Worm (Caenorhabditis elegans) whole organism, L3 larva: ENCODE data around the gene ril-2.

Experiments used
- R02D3.7 ChIP-seq: fragments of 150-350 bp; optimal IDR thresholded peaks from 2 replicates; lab custom pipeline; 2014; ENCODE audit warnings: missing biosample characterization, missing genetic modification characterization
- aly-2 ChIP-seq: fragments of 150-350 bp; optimal IDR thresholded peaks from 2 replicates; lab custom pipeline; 2014; ENCODE audit warnings: missing biosample characterization, missing genetic modification characterization
- ama-1 ChIP-seq: fragments of 150-350 bp; optimal IDR thresholded peaks from 2 replicates; lab custom pipeline; 2018
- ceh-16 ChIP-seq: sonication (generic microtip); optimal IDR thresholded peaks from 2 replicates; lab custom pipeline; 2017; ENCODE audit warnings: missing biosample characterization, missing genetic modification characterization
- ceh-28 ChIP-seq: fragments of 150-350 bp; optimal IDR thresholded peaks from 2 replicates; lab custom pipeline; 2014; ENCODE audit warnings: missing biosample characterization, missing genetic modification reagents, missing genetic modification characterization
- ceh-82 ChIP-seq: fragments of 150-350 bp; optimal IDR thresholded peaks from 2 replicates; lab custom pipeline; 2014; ENCODE audit warnings: missing biosample characterization, missing genetic modification characterization
- ceh-9 ChIP-seq: sonication (generic microtip); optimal IDR thresholded peaks from 2 replicates; lab custom pipeline; 2018; ENCODE audit warnings: missing biosample characterization, missing genetic modification characterization
- daf-12 ChIP-seq: fragments of 150-350 bp; optimal IDR thresholded peaks from 2 replicates; lab custom pipeline; 2014; ENCODE audit warnings: missing biosample characterization, missing genetic modification reagents, missing genetic modification characterization
- egl-27 ChIP-seq: sonication (generic microtip); optimal IDR thresholded peaks from 4 replicates; lab custom pipeline; 2017; ENCODE audit warnings: missing biosample characterization, missing genetic modification reagents, missing genetic modification characterization
- egl-5 ChIP-seq: fragments of 150-350 bp; optimal IDR thresholded peaks from 2 replicates; lab custom pipeline; 2017; ENCODE audit warnings: missing biosample characterization, missing genetic modification reagents, missing genetic modification characterization, inconsistent platforms
- elt-1 ChIP-seq: fragments of 150-350 bp; optimal IDR thresholded peaks from 2 replicates; lab custom pipeline; 2014; ENCODE audit warnings: missing biosample characterization, missing genetic modification characterization
- elt-2 ChIP-seq: sonication (generic microtip); optimal IDR thresholded peaks from 2 replicates; lab custom pipeline; 2016; ENCODE audit warnings: missing genetic modification reagents, mild to moderate bottlenecking, missing genetic modification characterization, missing compliant biosample characterization
- eor-1 ChIP-seq, 2 experiments: fragments of 150-350 bp; optimal IDR thresholded peaks; 2 replicates each; lab custom pipeline; 2014 to 2018; ENCODE audit warnings: missing biosample characterization in 2 of 2, missing genetic modification characterization in 2 of 2
- fkh-10 ChIP-seq: sonication (generic microtip); optimal IDR thresholded peaks from 2 replicates; lab custom pipeline; 2017; ENCODE audit warnings: missing biosample characterization, missing genetic modification reagents, missing genetic modification characterization
- fos-1 ChIP-seq: fragments of 150-350 bp; optimal IDR thresholded peaks from 2 replicates; lab custom pipeline; 2014; ENCODE audit warnings: missing biosample characterization, missing genetic modification characterization
- hmg-11 ChIP-seq: sonication (generic microtip); optimal IDR thresholded peaks from 2 replicates; lab custom pipeline; 2016; ENCODE audit warnings: missing genetic modification characterization, missing compliant biosample characterization
- jun-1 ChIP-seq: fragments of 150-350 bp; optimal IDR thresholded peaks from 2 replicates; lab custom pipeline; 2014; ENCODE audit warnings: missing biosample characterization, missing genetic modification reagents, missing genetic modification characterization
- lin-15B ChIP-seq: fragments of 150-350 bp; optimal IDR thresholded peaks from 2 replicates; lab custom pipeline; 2014; ENCODE audit warnings: missing biosample characterization, missing genetic modification characterization
- lin-39 ChIP-seq: fragments of 150-350 bp; optimal IDR thresholded peaks from 2 replicates; lab custom pipeline; 2018; ENCODE audit warnings: missing biosample characterization, missing genetic modification reagents, missing genetic modification characterization
- lsy-12 ChIP-seq: sonication (generic microtip); optimal IDR thresholded peaks from 2 replicates; lab custom pipeline; 2016; ENCODE audit warnings: mild to moderate bottlenecking, missing genetic modification characterization, missing compliant biosample characterization
- mdl-1 ChIP-seq: fragments of 150-350 bp; optimal IDR thresholded peaks from 2 replicates; lab custom pipeline; 2014; ENCODE audit warnings: missing biosample characterization, missing genetic modification characterization
- nfya-1 ChIP-seq: sonication (generic microtip); optimal IDR thresholded peaks from 2 replicates; lab custom pipeline; 2017; ENCODE audit warnings: missing genetic modification characterization, mild to moderate bottlenecking, missing compliant biosample characterization, antibody characterized with exemption, moderate library complexity; ENCODE audit not compliant: insufficient read depth
- nhr-12 ChIP-seq: fragments of 150-350 bp; optimal IDR thresholded peaks from 2 replicates; lab custom pipeline; 2014; ENCODE audit warnings: missing biosample characterization, missing genetic modification characterization
- nhr-23 ChIP-seq: fragments of 150-350 bp; optimal IDR thresholded peaks from 2 replicates; lab custom pipeline; 2014; ENCODE audit warnings: missing biosample characterization, missing genetic modification reagents, missing genetic modification characterization
- nhr-25 ChIP-seq: sonication (generic microtip); optimal IDR thresholded peaks from 2 replicates; lab custom pipeline; 2017; ENCODE audit warnings: missing biosample characterization, missing genetic modification characterization
- nhr-28 ChIP-seq: fragments of 150-350 bp; optimal IDR thresholded peaks from 2 replicates; lab custom pipeline; 2014; ENCODE audit warnings: missing biosample characterization, missing genetic modification characterization
- nhr-43 ChIP-seq: sonication (generic microtip); optimal IDR thresholded peaks from 2 replicates; lab custom pipeline; 2016; ENCODE audit warnings: mild to moderate bottlenecking, missing genetic modification characterization, missing compliant biosample characterization; ENCODE audit not compliant: poor library complexity, severe bottlenecking
- nhr-67 ChIP-seq: fragments of 150-350 bp; optimal IDR thresholded peaks from 2 replicates; lab custom pipeline; 2014; ENCODE audit warnings: missing biosample characterization, missing genetic modification characterization
- nhr-76 ChIP-seq: fragments of 150-350 bp; sonication (generic microtip); optimal IDR thresholded peaks from 5 replicates; lab custom pipeline; 2014; ENCODE audit warnings: missing biosample characterization, missing genetic modification characterization
- nhr-77 ChIP-seq: fragments of 150-350 bp; optimal IDR thresholded peaks from 2 replicates; lab custom pipeline; 2014; ENCODE audit warnings: missing biosample characterization, missing genetic modification characterization
- tbx-2 ChIP-seq: sonication (generic microtip); optimal IDR thresholded peaks from 2 replicates; lab custom pipeline; 2016; ENCODE audit warnings: mild to moderate bottlenecking, missing genetic modification characterization, missing compliant biosample characterization
- ztf-11 ChIP-seq: fragments of 150-350 bp; optimal IDR thresholded peaks from 2 replicates; lab custom pipeline; 2014; ENCODE audit warnings: missing biosample characterization, missing genetic modification characterization
- ztf-4 ChIP-seq: fragments of 150-350 bp; optimal IDR thresholded peaks from 2 replicates; lab custom pipeline; 2014; ENCODE audit warnings: missing biosample characterization, missing genetic modification characterization

The ril-2 gene

ce11 chrV:12550755-12551154 lies 48.2 kb downstream of the ril-2 start:
- TF ChIP-seq aly-2 (tag; lab: Kevin White, UChicago), result no peak
- peak; percentile 59 for TF ChIP-seq nhr-23 (tag; lab: Kevin White, UChicago)
- no peak for TF ChIP-seq lin-15B (tag; lab: Kevin White, UChicago)
- no peak for TF ChIP-seq lsy-12
- peak; percentile 29 for TF ChIP-seq nhr-43 (tag; lab: Kevin White, UChicago)

- TF ChIP-seq ama-1 (lab: Kevin White, UChicago) (peak; percentile 91), nhr-23 (tag; lab: Kevin White, UChicago) (peak; percentile 80), nfya-1 (tag; lab: Kevin White, UChicago) (peak; percentile 31), ceh-82 (no peak), egl-27 (tag; lab: Kevin White, UChicago) (no peak), nhr-25 (tag; lab: Kevin White, UChicago) (peak; percentile 35), ztf-11 (tag; lab: Kevin White, UChicago) (no peak), nhr-43 (tag; lab: Kevin White, UChicago) (peak; percentile 55), nhr-28 (tag; lab: Kevin White, UChicago) (no peak), mdl-1 (tag; lab: Kevin White, UChicago) (no peak)
These were observed 48.8 kb downstream of the ril-2 start, which contains the start of gene F45D3.3 for ce11 chrV:12550036-12550626. Gene F45D3.3, minus strand, starts transcription at chrV:12550385.

- TF ChIP-seq jun-1, result no peak
- TF ChIP-seq ceh-16 (tag; lab: Kevin White, UChicago), result no peak
- TF ChIP-seq fkh-10 (GFP tag; lab: Kevin White, UChicago), result no peak
- TF ChIP-seq egl-5 (tag; lab: Kevin White, UChicago), result no peak
- no peak for TF ChIP-seq elt-1
- no peak for TF ChIP-seq lin-39
- TF ChIP-seq nhr-43 (tag; lab: Kevin White, UChicago), result peak; percentile 50
- TF ChIP-seq daf-12 (tag; lab: Kevin White, UChicago), result no peak
- no peak for TF ChIP-seq R02D3.7 (tag; lab: Kevin White, UChicago)
- TF ChIP-seq egl-27 (tag; lab: Kevin White, UChicago), result no peak
- TF ChIP-seq nhr-12, result no peak
- TF ChIP-seq hmg-11 (tag; lab: Kevin White, UChicago), result no peak
- TF ChIP-seq ceh-9 (tag; lab: Kevin White, UChicago), result no peak
- TF ChIP-seq nhr-25 (tag; lab: Kevin White, UChicago), result peak; percentile 36
- TF ChIP-seq elt-2, result no peak
- TF ChIP-seq ama-1 (lab: Kevin White, UChicago), result peak; percentile 95
- no peak for TF ChIP-seq tbx-2 (tag; lab: Kevin White, UChicago)
- no peak for TF ChIP-seq eor-1 (tag; optimal IDR thresholded peaks at IDR 0.05; lab: Kevin White, UChicago)
These were observed 49.4 kb downstream of the ril-2 start for ce11 chrV:12549604-12550003.

- TF ChIP-seq nhr-67, result no peak
- no peak for TF ChIP-seq nhr-77
- TF ChIP-seq nhr-43 (tag; lab: Kevin White, UChicago), result peak; percentile 73
- TF ChIP-seq ztf-4 (tag; lab: Kevin White, UChicago), result peak; percentile 50
- TF ChIP-seq fos-1 (tag; lab: Kevin White, UChicago), result no peak
- TF ChIP-seq nhr-12, result no peak
- TF ChIP-seq ama-1 (lab: Kevin White, UChicago), result peak; percentile 97
- TF ChIP-seq eor-1 (tag; optimal IDR thresholded peaks at IDR 0.05; lab: Kevin White, UChicago), result no peak
- peak; percentile 8 for TF ChIP-seq nhr-28 (tag; lab: Kevin White, UChicago)
- TF ChIP-seq daf-12 (tag; lab: Kevin White, UChicago), result no peak
- no peak for TF ChIP-seq egl-5 (tag; lab: Kevin White, UChicago)
- TF ChIP-seq lsy-12, result peak; percentile 66
- peak; percentile 15 for TF ChIP-seq ceh-28 (tag; lab: Kevin White, UChicago)
- no peak for TF ChIP-seq lin-39
- no peak for TF ChIP-seq nhr-76 (tag; lab: Kevin White, UChicago)
- TF ChIP-seq elt-1, result no peak
- peak; percentile 65 for TF ChIP-seq tbx-2 (tag; lab: Kevin White, UChicago)
- peak; percentile 74 for TF ChIP-seq nhr-23 (tag; lab: Kevin White, UChicago)
- TF ChIP-seq nhr-25 (tag; lab: Kevin White, UChicago), result peak; percentile 45
- TF ChIP-seq lin-15B (tag; lab: Kevin White, UChicago), result no peak
These were observed 50.1 kb downstream of the ril-2 start for ce11 chrV:12548830-12549229.
